Fruit fly (Drosophila melanogaster) whole organism, embryonic: ENCODE data around the gene CG13390.
A peak's percentile ranks its signal among the peaks of the same experiment; 100 is the strongest.

ENCODE experiments used
- Abd-B ChIP-seq: fragments of 200-800 bp; sonication (Bioruptor generic); optimal IDR thresholded peaks from 2 replicates; lab custom pipeline; 2018; ENCODE audit warnings: missing biosample characterization, mild to moderate bottlenecking, missing genetic modification characterization, moderate library complexity
- Aef1 ChIP-seq: fragments of 200-800 bp; sonication (Bioruptor generic); IDR thresholded peaks from 3 replicates; pipeline ENCODE4 v1.3.6; 2022; ENCODE audit warnings: missing biosample characterization, missing genetic modification characterization
- Awh ChIP-seq: fragments of 200-800 bp; sonication (Bioruptor generic); IDR thresholded peaks from 2 replicates; pipeline ENCODE4, ENCODE4 v1.3.6; 2022; ENCODE audit warnings: missing biosample characterization, missing genetic modification characterization
- BEAF-32 ChIP-seq: fragments of 200-800 bp; sonication (Bioruptor generic); optimal IDR thresholded peaks from 3 replicates; lab custom pipeline; 2017; ENCODE audit warnings: missing biosample characterization, missing genetic modification characterization, mild to moderate bottlenecking, moderate library complexity, missing genetic modification reagents
- CG10209 ChIP-seq: fragments of 200-800 bp; sonication (Bioruptor generic); optimal IDR thresholded peaks from 3 replicates; lab custom pipeline; 2017; ENCODE audit warnings: missing biosample characterization, mild to moderate bottlenecking, missing genetic modification characterization, missing genetic modification reagents
- CG11085 ChIP-seq: fragments of 200-800 bp; sonication (Bioruptor generic); IDR thresholded peaks from 2 replicates; pipeline ENCODE4 v1.3.6; 2022; ENCODE audit warnings: missing biosample characterization, missing genetic modification characterization
- CG11093 ChIP-seq: fragments of 200-800 bp; sonication (Bioruptor generic); IDR thresholded peaks from 3 replicates; pipeline ENCODE4 v1.3.6; 2022; ENCODE audit warnings: missing biosample characterization, missing genetic modification characterization
- CG11398 ChIP-seq: fragments of 200-800 bp; sonication (Bioruptor generic); optimal IDR thresholded peaks from 2 replicates; lab custom pipeline; 2016; ENCODE audit warnings: missing biosample characterization, missing genetic modification characterization
- CG12071 ChIP-seq: fragments of 200-800 bp; sonication (Bioruptor generic); optimal IDR thresholded peaks from 3 replicates; lab custom pipeline; 2018; ENCODE audit warnings: missing biosample characterization, mild to moderate bottlenecking, missing genetic modification characterization
- CG12299 ChIP-seq: fragments of 200-800 bp; sonication (Bioruptor generic); optimal IDR thresholded peaks from 2 replicates; lab custom pipeline; 2018; ENCODE audit warnings: missing biosample characterization, mild to moderate bottlenecking, missing genetic modification characterization
- CG14050 ChIP-seq: fragments of 200-800 bp; sonication (Bioruptor generic); IDR thresholded peaks from 3 replicates; pipeline ENCODE4 v1.3.6; 2022; ENCODE audit warnings: missing biosample characterization, missing genetic modification characterization
- CG16815 ChIP-seq: fragments of 200-800 bp; sonication (Bioruptor generic); optimal IDR thresholded peaks from 3 replicates; lab custom pipeline; 2017; ENCODE audit warnings: missing biosample characterization, mild to moderate bottlenecking, missing genetic modification characterization
- CG17359 ChIP-seq: fragments of 200-800 bp; sonication (Bioruptor generic); optimal IDR thresholded peaks from 3 replicates; lab custom pipeline; 2018; ENCODE audit warnings: missing biosample characterization, mild to moderate bottlenecking, missing genetic modification characterization, moderate library complexity
- CG18764 ChIP-seq: fragments of 200-800 bp; sonication (Bioruptor generic); optimal IDR thresholded peaks from 3 replicates; lab custom pipeline; 2016; ENCODE audit warnings: missing biosample characterization, missing genetic modification characterization
- CG33213 ChIP-seq: fragments of 200-800 bp; sonication (Bioruptor generic); optimal IDR thresholded peaks from 3 replicates; lab custom pipeline; 2016; ENCODE audit warnings: missing biosample characterization, missing genetic modification characterization
- CG3407 ChIP-seq: fragments of 200-800 bp; sonication (Bioruptor generic); optimal IDR thresholded peaks from 2 replicates; lab custom pipeline; 2018; ENCODE audit warnings: missing biosample characterization, mild to moderate bottlenecking, missing genetic modification characterization
- CG34376 ChIP-seq: fragments of 200-800 bp; sonication (Bioruptor generic); optimal IDR thresholded peaks from 2 replicates; lab custom pipeline; 2018; ENCODE audit warnings: missing biosample characterization, mild to moderate bottlenecking, missing genetic modification characterization
- CG4820 ChIP-seq: fragments of 200-800 bp; sonication (Bioruptor generic); optimal IDR thresholded peaks from 3 replicates; lab custom pipeline; 2016; ENCODE audit warnings: missing biosample characterization, missing genetic modification characterization
- CG8089 ChIP-seq: fragments of 200-800 bp; sonication (Bioruptor generic); optimal IDR thresholded peaks from 3 replicates; lab custom pipeline; 2016; ENCODE audit warnings: missing biosample characterization, missing genetic modification characterization
- CG8478 ChIP-seq: fragments of >200 bp; optimal IDR thresholded peaks from 2 replicates; lab custom pipeline; 2018
- CG9932 ChIP-seq: fragments of 200-800 bp; sonication (Bioruptor generic); IDR thresholded peaks from 2 replicates; pipeline ENCODE4 v1.3.6; 2022; ENCODE audit warnings: missing biosample characterization, missing genetic modification characterization
- Dll ChIP-seq: fragments of 200-800 bp; sonication (Bioruptor generic); IDR thresholded peaks from 4 replicates; pipeline ENCODE4 v1.3.6; 2022; ENCODE audit warnings: missing biosample characterization, missing genetic modification characterization; ENCODE audit not compliant: partially characterized antibody
- Eip74EF ChIP-seq, 2 experiments: fragments of 200-800 bp in 1 of 2; fragments of >200 bp in 1 of 2; sonication (Bioruptor generic) in 1 of 2; optimal IDR thresholded peaks; 2 replicates each; lab custom pipeline; 2017 to 2019; ENCODE audit warnings: missing biosample characterization in 2 of 2, missing genetic modification characterization in 2 of 2, mild to moderate bottlenecking in 1 of 2, moderate library complexity in 1 of 2
- Ets65A ChIP-seq: fragments of 200-800 bp; sonication (Bioruptor generic); peaks from one replicate; lab custom pipeline; 2016; ENCODE audit warnings: missing biosample characterization, missing genetic modification characterization
- HHEX ChIP-seq: fragments of 200-800 bp; sonication (Bioruptor generic); optimal IDR thresholded peaks from 3 replicates; lab custom pipeline; 2017; ENCODE audit warnings: missing biosample characterization, mild to moderate bottlenecking, missing genetic modification characterization, missing genetic modification reagents
- HmgZ ChIP-seq: fragments of 200-800 bp; sonication (Bioruptor generic); optimal IDR thresholded peaks from 2 replicates; lab custom pipeline; 2018; ENCODE audit warnings: missing biosample characterization, mild to moderate bottlenecking, missing genetic modification characterization
- Hmx ChIP-seq: fragments of 200-800 bp; sonication (Bioruptor generic); optimal IDR thresholded peaks from 2 replicates; lab custom pipeline; 2016; ENCODE audit warnings: missing biosample characterization, missing genetic modification characterization
- NK7.1 ChIP-seq: fragments of 200-800 bp; sonication (Bioruptor generic); optimal IDR thresholded peaks from 3 replicates; lab custom pipeline; 2016; ENCODE audit warnings: missing biosample characterization, missing genetic modification characterization
- Neu2 ChIP-seq: fragments of 200-800 bp; sonication (Bioruptor generic); optimal IDR thresholded peaks from 3 replicates; lab custom pipeline; 2016; ENCODE audit warnings: missing biosample characterization, missing genetic modification characterization, borderline replicate concordance
- Xbp1 ChIP-seq: fragments of 200-800 bp; sonication (Bioruptor generic); optimal IDR thresholded peaks from 3 replicates; lab custom pipeline; 2016; ENCODE audit warnings: missing biosample characterization, mild to moderate bottlenecking, missing genetic modification characterization
- amos ChIP-seq: fragments of 200-800 bp; sonication (Bioruptor generic); IDR thresholded peaks from 2 replicates; pipeline ENCODE4 v1.3.6; 2022; ENCODE audit warnings: missing biosample characterization, missing genetic modification characterization; ENCODE audit not compliant: partially characterized antibody
- cg ChIP-seq: fragments of 200-800 bp; sonication (Bioruptor generic); optimal IDR thresholded peaks from 3 replicates; lab custom pipeline; 2019; ENCODE audit warnings: missing biosample characterization, mild to moderate bottlenecking, missing genetic modification characterization, moderate library complexity
- croc ChIP-seq: fragments of 200-800 bp; sonication (Bioruptor generic); conservative IDR thresholded peaks from 3 replicates; pipeline ENCODE4 v1.3.6; 2022; ENCODE audit warnings: missing biosample characterization, missing genetic modification characterization
- disco-r ChIP-seq: fragments of 200-800 bp; sonication (Bioruptor generic); optimal IDR thresholded peaks from 2 replicates; lab custom pipeline; 2016; ENCODE audit warnings: missing biosample characterization, missing genetic modification characterization
- en ChIP-seq: fragments of 200-800 bp; sonication (Bioruptor generic); optimal IDR thresholded peaks from 2 replicates; lab custom pipeline; 2016; ENCODE audit warnings: missing biosample characterization, missing genetic modification characterization
- fd96Cb ChIP-seq: fragments of 200-800 bp; sonication (Bioruptor generic); optimal IDR thresholded peaks from 2 replicates; lab custom pipeline; 2018; ENCODE audit warnings: missing biosample characterization, mild to moderate bottlenecking, missing genetic modification characterization, moderate library complexity
- gce ChIP-seq: fragments of 200-800 bp; sonication (Bioruptor generic); IDR thresholded peaks from 3 replicates; pipeline ENCODE4 v1.3.6; 2022; ENCODE audit warnings: missing biosample characterization, missing genetic modification characterization
- kni ChIP-seq: fragments of 200-800 bp; sonication (Bioruptor generic); optimal IDR thresholded peaks from 3 replicates; lab custom pipeline; 2017; ENCODE audit warnings: mild to moderate bottlenecking, missing biosample characterization, missing genetic modification reagents, missing genetic modification characterization
- lola ChIP-seq, 3 experiments: fragments of >200 bp in 2 of 3; fragments of 200-800 bp in 1 of 3; sonication (Bioruptor generic) in 1 of 3; optimal IDR thresholded peaks; 2 replicates each; lab custom pipeline; 2017 to 2019; ENCODE audit warnings: missing biosample characterization in 3 of 3, missing genetic modification characterization in 3 of 3, mild to moderate bottlenecking in 1 of 3, moderate library complexity in 1 of 3
- lov ChIP-seq, 2 experiments: fragments of 200-800 bp in 1 of 2; fragments of >200 bp in 1 of 2; sonication (Bioruptor generic) in 1 of 2; IDR thresholded peaks in 1 of 2; optimal IDR thresholded peaks in 1 of 2; 2 replicates in 1 of 2; 3 replicates in 1 of 2; pipeline versions ENCODE4 v1.3.6 to Lab custom; 2017 to 2022; ENCODE audit warnings: missing biosample characterization in 1 of 2, missing genetic modification characterization in 1 of 2
- ranshi ChIP-seq: fragments of 200-800 bp; sonication (Bioruptor generic); IDR thresholded peaks from 2 replicates; pipeline ENCODE4 v1.3.6; 2022; ENCODE audit warnings: missing biosample characterization, missing genetic modification characterization
- rib ChIP-seq: fragments of 200-800 bp; sonication (Bioruptor generic); IDR thresholded peaks from 2 replicates; pipeline ENCODE4 v1.3.6; 2022; ENCODE audit warnings: missing biosample characterization, missing genetic modification characterization
- slp2 ChIP-seq: fragments of 200-800 bp; sonication (Bioruptor generic); optimal IDR thresholded peaks from 2 replicates; lab custom pipeline; 2016; ENCODE audit warnings: missing biosample characterization, missing genetic modification characterization
- sqz ChIP-seq: fragments of 200-800 bp; sonication (Bioruptor generic); optimal IDR thresholded peaks from 3 replicates; lab custom pipeline; 2018; ENCODE audit warnings: missing biosample characterization, mild to moderate bottlenecking, missing genetic modification characterization
- tll ChIP-seq, 2 experiments: fragments of 200-800 bp in 1 of 2; fragments of >200 bp in 1 of 2; sonication (Bioruptor generic) in 1 of 2; optimal IDR thresholded peaks; 2 replicates each; lab custom pipeline; 2017 to 2019; ENCODE audit warnings: missing biosample characterization in 2 of 2, missing genetic modification characterization in 2 of 2, mild to moderate bottlenecking in 1 of 2, moderate library complexity in 1 of 2
- trem ChIP-seq: fragments of 200-800 bp; optimal IDR thresholded peaks from 3 replicates; lab custom pipeline; 2019; ENCODE audit warnings: missing biosample characterization, mild to moderate bottlenecking, missing genetic modification characterization, moderate library complexity
- unpg ChIP-seq: fragments of 200-800 bp; sonication (Bioruptor generic); optimal IDR thresholded peaks from 3 replicates; lab custom pipeline; 2018; ENCODE audit warnings: missing biosample characterization, mild to moderate bottlenecking, missing genetic modification characterization, moderate library complexity
- vnd ChIP-seq: fragments of 200-800 bp; sonication (Bioruptor generic); IDR thresholded peaks from 3 replicates; pipeline ENCODE4 v1.3.6; 2022; ENCODE audit warnings: missing biosample characterization, missing genetic modification characterization; ENCODE audit not compliant: partially characterized antibody
- yki ChIP-seq: fragments of >200 bp; optimal IDR thresholded peaks from 3 replicates; lab custom pipeline; 2018

CG13390 gene

dm6 chr2L:8384108-8384601 lies 7.6 kb upstream of the CG13390 start, which contains the start of the genes Dad1 and CG13384 (continued):
- TF ChIP-seq Ets65A (peak; percentile 93), CG33213 (GFP tag; lab: Kevin White, UChicago) (no peak), CG8478 (lab: Kevin White, UChicago) (no peak), HmgZ (tag; lab: Kevin White, UChicago) (peak; percentile 86), CG12299 (tag; lab: Kevin White, UChicago) (peak; percentile 93), CG12071 (GFP tag; lab: Kevin White, UChicago) (peak; percentile 10), croc (peak; percentile 90), CG10209 (GFP tag; lab: Kevin White, UChicago) (peak; percentile 92), en (GFP tag; lab: Kevin White, UChicago) (no peak), vnd (GFP tag; lab: Robert Waterston, UW) (no peak), NK7.1 (no peak), trem (peak; percentile 93), Abd-B (GFP tag; lab: Kevin White, UChicago) (peak; percentile 94), ranshi (peak; percentile 89), Neu2 (GFP tag; lab: Kevin White, UChicago) (no peak), gce (GFP tag; lab: Robert Waterston, UW) (peak; percentile 40; the same call in 1 of the 3 replicates), cg (GFP tag; lab: Kevin White, UChicago) (no peak), CG3407 (GFP tag; lab: Kevin White, UChicago) (peak; percentile 78), CG4820 (GFP tag; lab: Kevin White, UChicago) (peak; percentile 83), disco-r (GFP tag; lab: Kevin White, UChicago) (no peak), CG14050 (GFP tag; lab: Robert Waterston, UW) (peak; percentile 79), amos (GFP tag; lab: Robert Waterston, UW) (peak; percentile 45; the same call in 1 of the 2 replicates), HHEX (GFP tag; lab: Kevin White, UChicago) (peak; percentile 79), Aef1 (GFP tag; lab: Robert Waterston, UW) (peak; percentile 74), Hmx (GFP tag; lab: Kevin White, UChicago) (peak; percentile 63), yki (lab: Kevin White, UChicago) (no peak), CG9932 (GFP tag; lab: Robert Waterston, UW) (peak; percentile 97), CG34376 (GFP tag; lab: Kevin White, UChicago) (peak; percentile 93), CG18764 (peak; percentile 83), sqz (GFP tag; lab: Kevin White, UChicago) (peak; percentile 84), slp2 (GFP tag; lab: Kevin White, UChicago) (no peak), lola (GFP tag; optimal IDR thresholded peaks at IDR 0.05; lab: Kevin White, UChicago) (peak in 1 of 3 experiments; percentile 93), Xbp1 (peak; percentile 95), CG16815 (GFP tag; lab: Kevin White, UChicago) (peak; percentile 92), CG8089 (GFP tag; lab: Kevin White, UChicago) (peak; percentile 51), BEAF-32 (GFP tag; lab: Kevin White, UChicago) (peak; percentile 68), lov (optimal IDR thresholded peaks at IDR 0.05; lab: Kevin White, UChicago) (no peak), lov (GFP tag; IDR thresholded peaks at IDR 0.05; lab: Robert Waterston, UW) (no peak), CG11398 (GFP tag; lab: Kevin White, UChicago) (no peak), fd96Cb (tag; lab: Kevin White, UChicago) (peak; percentile 90), unpg (GFP tag; lab: Kevin White, UChicago) (peak; percentile 93), kni (GFP tag; lab: Kevin White, UChicago) (peak; percentile 59), Eip74EF (GFP tag; optimal IDR thresholded peaks at IDR 0.05; lab: Kevin White, UChicago) (peak in 1 of 2 experiments; percentile 92), Awh (peak; percentile 68), tll (GFP tag; optimal IDR thresholded peaks at IDR 0.05; lab: Kevin White, UChicago) (peak in 1 of 2 experiments; percentile 50), CG11093 (GFP tag; lab: Robert Waterston, UW) (peak; percentile 85), rib (GFP tag; lab: Robert Waterston, UW) (peak; percentile 88), CG17359 (tag; lab: Kevin White, UChicago) (peak; percentile 92), Dll (GFP tag; lab: Robert Waterston, UW) (peak; percentile 68; the same call in 3 of the 4 replicates), CG11085 (GFP tag; lab: Robert Waterston, UW) (peak; percentile 91)
